Worm (Caenorhabditis elegans) whole organism, L4 larva: ENCODE measurements around the gene srw-120.

Experiments
- F10B5.3 ChIP-seq: sonication (generic microtip); optimal IDR thresholded peaks from 2 replicates; lab custom pipeline; 2016; ENCODE audit warnings: mild to moderate bottlenecking, missing genetic modification characterization, missing compliant biosample characterization
- dpl-1 ChIP-seq: fragments of 150-350 bp; optimal IDR thresholded peaks from 2 replicates; lab custom pipeline; 2014; ENCODE audit warnings: missing biosample characterization, missing genetic modification reagents, missing genetic modification characterization
- egl-43 ChIP-seq: fragments of 200-800 bp; sonication (Bioruptor generic); IDR thresholded peaks from 2 replicates; pipeline ENCODE4 v1.3.6; 2022; ENCODE audit warnings: missing genetic modification reagents, missing genetic modification characterization, missing compliant biosample characterization
- fos-1 ChIP-seq: fragments of 150-350 bp; optimal IDR thresholded peaks from 2 replicates; lab custom pipeline; 2014; ENCODE audit warnings: missing biosample characterization, missing genetic modification characterization
- hlh-30 ChIP-seq: sonication (generic microtip); optimal IDR thresholded peaks from 2 replicates; lab custom pipeline; 2017; ENCODE audit warnings: antibody characterized with exemption, mild to moderate bottlenecking, missing genetic modification characterization, missing compliant biosample characterization; ENCODE audit not compliant: insufficient read depth
- jun-1 ChIP-seq: fragments of 150-350 bp; optimal IDR thresholded peaks from 2 replicates; lab custom pipeline; 2014; ENCODE audit warnings: missing biosample characterization, missing genetic modification reagents, missing genetic modification characterization
- lin-1 ChIP-seq: fragments of 200-800 bp; sonication (Bioruptor generic); IDR thresholded peaks from 2 replicates; pipeline ENCODE4 v1.3.6; 2022; ENCODE audit warnings: missing genetic modification reagents, missing genetic modification characterization, missing compliant biosample characterization
- lsy-2 ChIP-seq, 2 experiments: fragments of 150-350 bp in 1 of 2; sonication (generic microtip) in 1 of 2; optimal IDR thresholded peaks; 2 replicates each; lab custom pipeline; 2014 to 2017; ENCODE audit warnings: missing biosample characterization in 2 of 2, missing genetic modification characterization in 2 of 2
- mxl-3 ChIP-seq: fragments of 200-800 bp; sonication (Bioruptor generic); optimal IDR thresholded peaks from 2 replicates; lab custom pipeline; 2018; ENCODE audit warnings: mild to moderate bottlenecking, missing genetic modification characterization, missing compliant biosample characterization
- nhr-111 ChIP-seq: fragments of 200-800 bp; sonication (Bioruptor generic); optimal IDR thresholded peaks from 2 replicates; lab custom pipeline; 2018; ENCODE audit warnings: mild to moderate bottlenecking, missing genetic modification characterization, missing compliant biosample characterization
- unc-130 ChIP-seq: sonication (generic microtip); optimal IDR thresholded peaks from 2 replicates; lab custom pipeline; 2016; ENCODE audit warnings: missing genetic modification reagents, missing genetic modification characterization, missing compliant biosample characterization

- no peak for TF ChIP-seq F10B5.3 (tag; lab: Kevin White, UChicago)
- TF ChIP-seq dpl-1 (GFP tag; lab: Kevin White, UChicago) = no peak
- TF ChIP-seq hlh-30 (tag; lab: Kevin White, UChicago) = no peak
- TF ChIP-seq jun-1 (tag; lab: Kevin White, UChicago) = no peak
- no peak for TF ChIP-seq lsy-2 (tag; optimal IDR thresholded peaks at IDR 0.05; lab: Kevin White, UChicago)
- no peak for TF ChIP-seq unc-130
- TF ChIP-seq nhr-111 (GFP tag; lab: Kevin White, UChicago) = no peak
- no peak for TF ChIP-seq lin-1 (GFP tag; lab: Robert Waterston, UW)
- no peak for TF ChIP-seq mxl-3
- no peak for TF ChIP-seq egl-43
- TF ChIP-seq fos-1 (tag; lab: Kevin White, UChicago) = no peak
These were observed 31.2 kb downstream of the srw-120 start, which contains the start of gene srh-88 for ce11 chrV:2964786-2965185.
